Comparison of ENCODE assay signal across 2 worm cellular contexts in genomic region chrX:4885651-4886050, ce11.
A peak's percentile ranks its signal among the peaks of the same experiment; 100 is the strongest.
TF ChIP-seq lines count a peak whose summit lies in the region.

TSS of gene arrd-23 (plus strand) at chrX:4885951.

TF ChIP-seq in whole organism, L4 larva, 104 proteins besides CTCF, POLR2A, EP300 and RAD21:
- no peak for TF ChIP-seq attf-4 (tag; optimal IDR thresholded peaks at IDR 0.05; lab: Kevin White, UChicago)
- no peak for TF ChIP-seq nhr-6 (tag; optimal IDR thresholded peaks at IDR 0.05; lab: Kevin White, UChicago)
- TF ChIP-seq lsy-2 (tag; optimal IDR thresholded peaks at IDR 0.05; lab: Kevin White, UChicago) = no peak
- TF ChIP-seq aha-1 (tag; lab: Kevin White, UChicago) = peak; percentile 12
- TF ChIP-seq nhr-102 (tag; optimal IDR thresholded peaks at IDR 0.05; lab: Kevin White, UChicago) = no peak
TF ChIP-seq in whole organism, L4 larva: peak in this region for 1.

TF ChIP-seq in whole organism, late embryonic, 69 proteins besides CTCF, POLR2A, EP300 and RAD21:
- TF ChIP-seq elt-2 (tag; optimal IDR thresholded peaks at IDR 0.05; lab: Kevin White, UChicago) (peak; percentile 80), hlh-30 (tag; optimal IDR thresholded peaks at IDR 0.05; lab: Kevin White, UChicago; ENCODE audit: insufficient read depth) (no peak)
